Fruit fly (Drosophila melanogaster) whole organism, embryonic: ENCODE results near the gene CG9932.
A peak's percentile ranks its signal among the peaks of the same experiment; 100 is the strongest.

Source experiments
- Bdp1 ChIP-seq: fragments of 200-800 bp; sonication (Bioruptor generic); optimal IDR thresholded peaks from 3 replicates; lab custom pipeline; 2016; ENCODE audit warnings: missing biosample characterization, missing genetic modification characterization
- BtbVII ChIP-seq: fragments of 200-800 bp; sonication (Bioruptor generic); optimal IDR thresholded peaks from 3 replicates; lab custom pipeline; 2017; ENCODE audit warnings: missing biosample characterization, mild to moderate bottlenecking, missing genetic modification characterization
- CG10147 ChIP-seq: fragments of 200-800 bp; sonication (Bioruptor generic); optimal IDR thresholded peaks from 2 replicates; lab custom pipeline; 2019; ENCODE audit warnings: missing biosample characterization, mild to moderate bottlenecking, missing genetic modification characterization, moderate library complexity
- CG10209 ChIP-seq: fragments of 200-800 bp; sonication (Bioruptor generic); optimal IDR thresholded peaks from 3 replicates; lab custom pipeline; 2017; ENCODE audit warnings: missing biosample characterization, mild to moderate bottlenecking, missing genetic modification characterization, missing genetic modification reagents
- CG11456 ChIP-seq: fragments of 200-800 bp; sonication (Bioruptor generic); IDR thresholded peaks from 3 replicates; pipeline ENCODE4 v1.3.6; 2022; ENCODE audit warnings: missing biosample characterization, missing genetic modification characterization
- CG11504 ChIP-seq: fragments of 200-800 bp; sonication (Bioruptor generic); optimal IDR thresholded peaks from 3 replicates; lab custom pipeline; 2019; ENCODE audit warnings: missing biosample characterization, mild to moderate bottlenecking, missing genetic modification characterization, moderate library complexity
- CG11723 ChIP-seq: fragments of 200-800 bp; sonication (Bioruptor generic); optimal IDR thresholded peaks from 2 replicates; lab custom pipeline; 2017; ENCODE audit warnings: missing biosample characterization, mild to moderate bottlenecking, missing genetic modification characterization
- CG13894 ChIP-seq: fragments of 200-800 bp; sonication (Bioruptor generic); optimal IDR thresholded peaks from 3 replicates; lab custom pipeline; 2018; ENCODE audit warnings: missing biosample characterization, mild to moderate bottlenecking, missing genetic modification characterization, moderate library complexity
- CG14014 ChIP-seq: fragments of 200-800 bp; sonication (Bioruptor generic); IDR thresholded peaks from 2 replicates; pipeline ENCODE4 v1.3.6; 2022; ENCODE audit warnings: missing biosample characterization, missing genetic modification characterization
- CG14050 ChIP-seq: fragments of 200-800 bp; sonication (Bioruptor generic); IDR thresholded peaks from 3 replicates; pipeline ENCODE4 v1.3.6; 2022; ENCODE audit warnings: missing biosample characterization, missing genetic modification characterization
- CG1603 ChIP-seq: fragments of 200-800 bp; sonication (Bioruptor generic); optimal IDR thresholded peaks from 2 replicates; lab custom pipeline; 2019; ENCODE audit warnings: missing biosample characterization, mild to moderate bottlenecking, missing genetic modification characterization, moderate library complexity
- CG17328 ChIP-seq: fragments of 200-800 bp; sonication (Bioruptor generic); IDR thresholded peaks from 2 replicates; pipeline ENCODE4 v1.3.6; 2022; ENCODE audit warnings: missing biosample characterization, missing genetic modification characterization
- CG2678 ChIP-seq: fragments of 200-800 bp; sonication (Bioruptor generic); optimal IDR thresholded peaks from 3 replicates; lab custom pipeline; 2019; ENCODE audit warnings: missing biosample characterization, mild to moderate bottlenecking, missing genetic modification characterization, moderate library complexity
- CG31441 ChIP-seq: fragments of 200-800 bp; sonication (Bioruptor generic); IDR thresholded peaks from 2 replicates; pipeline ENCODE4 v1.3.6; 2022; ENCODE audit warnings: missing biosample characterization, missing genetic modification characterization
- CG32772 ChIP-seq: fragments of 200-800 bp; sonication (Bioruptor generic); IDR thresholded peaks from 2 replicates; pipeline ENCODE4 v1.3.6; 2022; ENCODE audit warnings: missing biosample characterization, missing genetic modification characterization
- CG3281 ChIP-seq: fragments of 200-800 bp; sonication (Bioruptor generic); optimal IDR thresholded peaks from 3 replicates; lab custom pipeline; 2017; ENCODE audit warnings: missing biosample characterization, mild to moderate bottlenecking, missing genetic modification characterization
- CG3407 ChIP-seq: fragments of 200-800 bp; sonication (Bioruptor generic); optimal IDR thresholded peaks from 2 replicates; lab custom pipeline; 2018; ENCODE audit warnings: missing biosample characterization, mild to moderate bottlenecking, missing genetic modification characterization
- CG3726 ChIP-seq: fragments of 200-800 bp; sonication (Bioruptor generic); IDR thresholded peaks from 3 replicates; pipeline ENCODE4, ENCODE4 v1.3.6; 2022; ENCODE audit warnings: missing biosample characterization, missing genetic modification characterization
- CG4404 ChIP-seq: fragments of 200-800 bp; sonication (Bioruptor generic); IDR thresholded peaks from 2 replicates; pipeline ENCODE4 v1.3.6; 2022; ENCODE audit warnings: missing biosample characterization, missing genetic modification characterization
- CG4707 ChIP-seq: fragments of 200-800 bp; sonication (Bioruptor generic); optimal IDR thresholded peaks from 2 replicates; lab custom pipeline; 2018; ENCODE audit warnings: missing biosample characterization, mild to moderate bottlenecking, missing genetic modification characterization, moderate library complexity
- CG5245 ChIP-seq: fragments of 200-800 bp; sonication (Bioruptor generic); optimal IDR thresholded peaks from 3 replicates; lab custom pipeline; 2016; ENCODE audit warnings: missing biosample characterization, missing genetic modification characterization
- CG6254 ChIP-seq: fragments of 200-800 bp; sonication (Bioruptor generic); optimal IDR thresholded peaks from 3 replicates; lab custom pipeline; 2017; ENCODE audit warnings: mild to moderate bottlenecking, missing biosample characterization, missing genetic modification reagents, missing genetic modification characterization
- CG7928 ChIP-seq: fragments of 200-800 bp; sonication (Bioruptor generic); optimal IDR thresholded peaks from 2 replicates; lab custom pipeline; 2017; ENCODE audit warnings: missing biosample characterization, mild to moderate bottlenecking, missing genetic modification characterization
- CG9215 ChIP-seq: fragments of 200-800 bp; sonication (Bioruptor generic); IDR thresholded peaks from 2 replicates; pipeline ENCODE4 v1.3.6; 2022; ENCODE audit warnings: missing biosample characterization, missing genetic modification characterization
- CG9817 ChIP-seq: fragments of 200-800 bp; sonication (Bioruptor generic); optimal IDR thresholded peaks from 2 replicates; lab custom pipeline; 2018; ENCODE audit warnings: missing biosample characterization, mild to moderate bottlenecking, missing genetic modification characterization, moderate library complexity
- CG9932 ChIP-seq: fragments of 200-800 bp; sonication (Bioruptor generic); IDR thresholded peaks from 2 replicates; pipeline ENCODE4 v1.3.6; 2022; ENCODE audit warnings: missing biosample characterization, missing genetic modification characterization
- D ChIP-seq, 2 experiments: fragments of 200-800 bp in 1 of 2; fragments of >200 bp in 1 of 2; sonication (Bioruptor generic) in 1 of 2; optimal IDR thresholded peaks; 2 replicates in 1 of 2; 3 replicates in 1 of 2; lab custom pipeline; 2017; ENCODE audit warnings: mild to moderate bottlenecking in 1 of 2, missing biosample characterization in 1 of 2, missing genetic modification characterization in 1 of 2, missing genetic modification reagents in 1 of 2
- ERR ChIP-seq: fragments of 200-800 bp; sonication (Bioruptor generic); optimal IDR thresholded peaks from 2 replicates; lab custom pipeline; 2016; ENCODE audit warnings: missing biosample characterization, missing genetic modification characterization
- Eip74EF ChIP-seq, 2 experiments: fragments of 200-800 bp in 1 of 2; fragments of >200 bp in 1 of 2; sonication (Bioruptor generic) in 1 of 2; optimal IDR thresholded peaks; 2 replicates each; lab custom pipeline; 2017 to 2019; ENCODE audit warnings: missing biosample characterization in 2 of 2, missing genetic modification characterization in 2 of 2, mild to moderate bottlenecking in 1 of 2, moderate library complexity in 1 of 2
- Fer1 ChIP-seq: fragments of 200-800 bp; sonication (Bioruptor generic); optimal IDR thresholded peaks from 2 replicates; lab custom pipeline; 2017; ENCODE audit warnings: missing biosample characterization, mild to moderate bottlenecking, missing genetic modification characterization
- H15 ChIP-seq: fragments of 200-800 bp; sonication (Bioruptor generic); IDR thresholded peaks from 3 replicates; pipeline ENCODE4 v1.3.6; 2022; ENCODE audit warnings: missing biosample characterization, missing genetic modification characterization
- Myb ChIP-seq: fragments of 200-800 bp; sonication (Bioruptor generic); optimal IDR thresholded peaks from 2 replicates; lab custom pipeline; 2016; ENCODE audit warnings: missing biosample characterization, missing genetic modification characterization
- NFAT ChIP-seq: fragments of 200-800 bp; sonication (Bioruptor generic); IDR thresholded peaks from 2 replicates; pipeline ENCODE4 v1.3.6; 2022; ENCODE audit warnings: missing biosample characterization, missing genetic modification characterization
- Ptx1 ChIP-seq: fragments of 200-800 bp; sonication (Bioruptor generic); IDR thresholded peaks from 2 replicates; pipeline ENCODE4 v1.3.6; 2022; ENCODE audit warnings: missing biosample characterization, missing genetic modification characterization
- Sry-δ ChIP-seq: fragments of 200-800 bp; sonication (Bioruptor generic); optimal IDR thresholded peaks from 2 replicates; lab custom pipeline; 2016; ENCODE audit warnings: missing biosample characterization, missing genetic modification characterization
- Tbp ChIP-seq: fragments of >200 bp; optimal IDR thresholded peaks from 2 replicates; lab custom pipeline; 2018; ENCODE audit warnings: missing biosample characterization, missing genetic modification characterization
- Xbp1 ChIP-seq: fragments of 200-800 bp; sonication (Bioruptor generic); optimal IDR thresholded peaks from 3 replicates; lab custom pipeline; 2016; ENCODE audit warnings: missing biosample characterization, mild to moderate bottlenecking, missing genetic modification characterization
- ara ChIP-seq: fragments of 200-800 bp; sonication (Bioruptor generic); IDR thresholded peaks from 2 replicates; pipeline ENCODE4 v1.3.6; 2022; ENCODE audit warnings: missing biosample characterization, missing genetic modification characterization
- az2 ChIP-seq: fragments of 200-800 bp; sonication (Bioruptor generic); optimal IDR thresholded peaks from 3 replicates; lab custom pipeline; 2016; ENCODE audit warnings: missing biosample characterization, missing genetic modification characterization
- dmrt99B ChIP-seq: fragments of 200-800 bp; sonication (Bioruptor generic); optimal IDR thresholded peaks from 2 replicates; lab custom pipeline; 2018; ENCODE audit warnings: missing biosample characterization, mild to moderate bottlenecking, missing genetic modification characterization, moderate library complexity
- dysf ChIP-seq: fragments of 200-800 bp; sonication (Bioruptor generic); IDR thresholded peaks from 3 replicates; pipeline ENCODE4 v1.3.6; 2022; ENCODE audit warnings: missing biosample characterization, missing genetic modification characterization
- grau ChIP-seq: fragments of 200-800 bp; optimal IDR thresholded peaks from 3 replicates; lab custom pipeline; 2019; ENCODE audit warnings: missing biosample characterization, mild to moderate bottlenecking, missing genetic modification characterization, moderate library complexity
- gro ChIP-seq: fragments of 200-800 bp; sonication (Bioruptor generic); optimal IDR thresholded peaks from 2 replicates; lab custom pipeline; 2016; ENCODE audit warnings: missing biosample characterization, missing genetic modification characterization
- lab ChIP-seq: fragments of 200-800 bp; sonication (Bioruptor generic); optimal IDR thresholded peaks from 3 replicates; lab custom pipeline; 2017; ENCODE audit warnings: missing biosample characterization, missing genetic modification characterization, mild to moderate bottlenecking, moderate library complexity, missing genetic modification reagents
- nau ChIP-seq: fragments of 200-800 bp; sonication (Bioruptor generic); optimal IDR thresholded peaks from 3 replicates; lab custom pipeline; 2017; ENCODE audit warnings: missing biosample characterization, mild to moderate bottlenecking, missing genetic modification characterization, missing genetic modification reagents
- ranshi ChIP-seq: fragments of 200-800 bp; sonication (Bioruptor generic); IDR thresholded peaks from 2 replicates; pipeline ENCODE4 v1.3.6; 2022; ENCODE audit warnings: missing biosample characterization, missing genetic modification characterization
- sob ChIP-seq: fragments of 200-800 bp; sonication (Bioruptor generic); IDR thresholded peaks from 2 replicates; pipeline ENCODE4 v1.3.6; 2022; ENCODE audit warnings: missing biosample characterization, missing genetic modification characterization
- sug ChIP-seq: fragments of 200-800 bp; optimal IDR thresholded peaks from 2 replicates; lab custom pipeline; 2019; ENCODE audit warnings: missing biosample characterization, mild to moderate bottlenecking, missing genetic modification characterization, moderate library complexity
- vnd ChIP-seq: fragments of 200-800 bp; sonication (Bioruptor generic); IDR thresholded peaks from 3 replicates; pipeline ENCODE4 v1.3.6; 2022; ENCODE audit warnings: missing biosample characterization, missing genetic modification characterization; ENCODE audit not compliant: partially characterized antibody
- zen2 ChIP-seq: fragments of 200-800 bp; sonication (Bioruptor generic); IDR thresholded peaks from 3 replicates; pipeline ENCODE4 v1.3.6; 2022; ENCODE audit warnings: missing biosample characterization, missing genetic modification characterization; ENCODE audit not compliant: partially characterized antibody
- zf30C ChIP-seq: fragments of 200-800 bp; sonication (Bioruptor generic); optimal IDR thresholded peaks from 3 replicates; lab custom pipeline; 2018; ENCODE audit warnings: missing biosample characterization, mild to moderate bottlenecking, missing genetic modification characterization

Gene CG9932

DNA sequence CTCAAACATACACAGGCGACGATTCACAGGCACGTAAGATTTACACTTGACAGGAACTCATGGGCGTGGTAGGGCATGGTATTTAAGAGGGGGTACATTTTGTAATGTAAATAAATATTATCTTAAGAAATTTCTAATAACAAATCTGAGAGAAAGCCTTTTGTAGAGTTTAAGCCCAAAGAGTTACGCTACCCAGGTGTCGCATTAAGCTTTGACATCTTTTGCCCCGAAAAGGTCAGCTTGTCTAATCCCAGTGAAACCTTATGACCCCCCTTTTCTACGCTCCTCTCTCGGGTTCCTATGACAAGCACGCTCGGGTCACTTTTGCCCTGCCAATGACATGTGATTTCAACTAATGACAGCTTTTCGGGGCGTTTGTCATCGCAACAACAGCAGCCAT is 10.8 kb downstream of the CG9932 start (continued):
- TF ChIP-seq CG14014 (peak; percentile 32; the same call in 1 of the 2 replicates), H15 (GFP tag; lab: Robert Waterston, UW) (no peak), zf30C (GFP tag; lab: Kevin White, UChicago) (no peak), CG3281 (GFP tag; lab: Kevin White, UChicago) (peak; percentile 36), CG9932 (peak; percentile 62), CG9215 (GFP tag; lab: Robert Waterston, UW) (0 out of 2 replicates have a peak, but pooled peaks have one; percentile 23), Fer1 (peak; percentile 66), Xbp1 (GFP tag; lab: Kevin White, UChicago) (no peak), ERR (GFP tag; lab: Kevin White, UChicago) (no peak), ara (GFP tag; lab: Robert Waterston, UW) (no peak), CG6254 (GFP tag; lab: Kevin White, UChicago) (no peak), CG17328 (GFP tag; lab: Robert Waterston, UW) (no peak), CG7928 (GFP tag; lab: Kevin White, UChicago) (no peak), CG2678 (tag; lab: Kevin White, UChicago) (peak; percentile 54), Tbp (no peak), BtbVII (GFP tag; lab: Kevin White, UChicago) (peak; percentile 38), dmrt99B (peak; percentile 10), D (optimal IDR thresholded peaks at IDR 0.05; lab: Kevin White, UChicago) (no peak), D (GFP tag; optimal IDR thresholded peaks at IDR 0.05; lab: Kevin White, UChicago) (no peak), Eip74EF (GFP tag; optimal IDR thresholded peaks at IDR 0.05; lab: Kevin White, UChicago) (no peak), az2 (GFP tag; lab: Kevin White, UChicago) (no peak), CG4404 (GFP tag; lab: Robert Waterston, UW) (peak; percentile 29; the same call in 1 of the 2 replicates), CG4707 (GFP tag; lab: Kevin White, UChicago) (no peak), CG11456 (GFP tag; lab: Robert Waterston, UW) (no peak), Sry-δ (GFP tag; lab: Kevin White, UChicago) (no peak), CG11504 (peak; percentile 10), Ptx1 (GFP tag; lab: Robert Waterston, UW) (no peak), CG3407 (GFP tag; lab: Kevin White, UChicago) (no peak), CG14050 (GFP tag; lab: Robert Waterston, UW) (no peak), ranshi (GFP tag; lab: Robert Waterston, UW) (no peak), grau (tag; lab: Kevin White, UChicago) (no peak), Bdp1 (no peak), lab (GFP tag; lab: Kevin White, UChicago) (peak; percentile 66), CG10209 (GFP tag; lab: Kevin White, UChicago) (no peak), CG3726 (GFP tag; lab: Robert Waterston, UW) (no peak), CG13894 (peak; percentile 54), sug (peak; percentile 13), CG10147 (GFP tag; lab: Kevin White, UChicago) (peak; percentile 14), Myb (GFP tag; lab: Kevin White, UChicago) (no peak), nau (GFP tag; lab: Kevin White, UChicago) (no peak), sob (0 out of 2 replicates have a peak, but pooled peaks have one; percentile 27), vnd (GFP tag; lab: Robert Waterston, UW) (no peak), zen2 (no peak), CG31441 (GFP tag; lab: Robert Waterston, UW) (no peak), CG5245 (no peak), CG11723 (GFP tag; lab: Kevin White, UChicago) (no peak), NFAT (GFP tag; lab: Robert Waterston, UW) (no peak), CG32772 (no peak), CG9817 (tag; lab: Kevin White, UChicago) (peak; percentile 37), CG1603 (tag; lab: Kevin White, UChicago) (no peak), gro (GFP tag; lab: Kevin White, UChicago) (no peak), dysf (GFP tag; lab: Robert Waterston, UW) (peak; percentile 33; the same call in 1 of the 3 replicates)
